Fruit fly (Drosophila melanogaster) whole organism, wandering third instar larva: ENCODE data around the gene CG32706.

Source experiments
- Abd-B ChIP-seq: fragments of >200 bp; optimal IDR thresholded peaks from 2 replicates; lab custom pipeline; 2017; ENCODE audit warnings: missing biosample characterization, missing genetic modification characterization
- CG32264 ChIP-seq: fragments of 200-800 bp; sonication (Bioruptor generic); optimal IDR thresholded peaks from 2 replicates; lab custom pipeline; 2016; ENCODE audit warnings: missing biosample characterization, missing genetic modification characterization
- CG9705 ChIP-seq: fragments of 200-800 bp; sonication (Bioruptor generic); optimal IDR thresholded peaks from 2 replicates; lab custom pipeline; 2018; ENCODE audit warnings: missing biosample characterization, mild to moderate bottlenecking, missing genetic modification characterization
- CrebA ChIP-seq: fragments of 200-800 bp; sonication (Bioruptor generic); optimal IDR thresholded peaks from 2 replicates; lab custom pipeline; 2016; ENCODE audit warnings: missing biosample characterization, mild to moderate bottlenecking, missing genetic modification characterization, borderline replicate concordance
- Dfd ChIP-seq: fragments of >200 bp; optimal IDR thresholded peaks from 2 replicates; lab custom pipeline; 2017; ENCODE audit warnings: missing biosample characterization, missing genetic modification characterization
- Dif ChIP-seq: fragments of 200-275, 200-300 bp; sonication (Bioruptor generic); optimal IDR thresholded peaks from 2 replicates; lab custom pipeline; 2018; ENCODE audit warnings: missing biosample characterization, missing genetic modification characterization; ENCODE audit not compliant: partially characterized antibody
- GATAd ChIP-seq: sonication (Bioruptor generic); optimal IDR thresholded peaks from 2 replicates; lab custom pipeline; 2016; ENCODE audit warnings: missing biosample characterization, missing genetic modification characterization
- HLH106 ChIP-seq: fragments of 200-800 bp; optimal IDR thresholded peaks from 3 replicates; lab custom pipeline; 2019; ENCODE audit warnings: missing biosample characterization, mild to moderate bottlenecking, missing genetic modification characterization, moderate library complexity
- Hnf4 ChIP-seq: fragments of 200-800 bp; sonication (Bioruptor generic); optimal IDR thresholded peaks from 2 replicates; lab custom pipeline; 2016; ENCODE audit warnings: missing biosample characterization, mild to moderate bottlenecking, missing genetic modification characterization
- Hr78 ChIP-seq: fragments of >200 bp; optimal IDR thresholded peaks from 2 replicates; lab custom pipeline; 2017; ENCODE audit warnings: missing biosample characterization, missing genetic modification characterization
- Hr83 ChIP-seq: fragments of 200-300 bp; sonication (Bioruptor generic); optimal IDR thresholded peaks from 2 replicates; lab custom pipeline; 2016; ENCODE audit warnings: missing biosample characterization, mild to moderate bottlenecking, missing genetic modification characterization, moderate library complexity; ENCODE audit not compliant: poor library complexity, severe bottlenecking
- Jra ChIP-seq: sonication (Bioruptor generic); optimal IDR thresholded peaks from 2 replicates; lab custom pipeline; 2016; ENCODE audit warnings: missing biosample characterization, missing genetic modification characterization
- Mio ChIP-seq: sonication (Bioruptor generic); optimal IDR thresholded peaks from 2 replicates; lab custom pipeline; 2016; ENCODE audit warnings: missing biosample characterization, missing genetic modification characterization
- Myc ChIP-seq: fragments of >200 bp; optimal IDR thresholded peaks from 2 replicates; lab custom pipeline; 2017
- N ChIP-seq: fragments of >200 bp; optimal IDR thresholded peaks from 2 replicates; lab custom pipeline; 2018; ENCODE audit warnings: missing biosample characterization, missing external identifiers, missing genetic modification characterization
- OdsH ChIP-seq: fragments of 200-800 bp; sonication (Bioruptor generic); optimal IDR thresholded peaks from 2 replicates; lab custom pipeline; 2016; ENCODE audit warnings: missing biosample characterization, mild to moderate bottlenecking, missing genetic modification characterization
- Rel ChIP-seq, 2 experiments: fragments of 200-800 bp; sonication (Bioruptor generic) in 1 of 2; optimal IDR thresholded peaks; 2 replicates in 1 of 2; 3 replicates in 1 of 2; lab custom pipeline; 2016 to 2019; ENCODE audit warnings: mild to moderate bottlenecking in 2 of 2, missing biosample characterization in 2 of 2, missing genetic modification characterization in 2 of 2, moderate library complexity in 1 of 2
- Sp1 ChIP-seq: fragments of 200-800 bp; sonication (Bioruptor generic); optimal IDR thresholded peaks from 3 replicates; lab custom pipeline; 2019; ENCODE audit warnings: missing biosample characterization, mild to moderate bottlenecking, missing genetic modification characterization, moderate library complexity
- Vsx2 ChIP-seq: fragments of 200-300, 225-300 bp; sonication (Bioruptor generic); optimal IDR thresholded peaks from 2 replicates; lab custom pipeline; 2018; ENCODE audit warnings: missing biosample characterization, missing genetic modification characterization; ENCODE audit not compliant: partially characterized antibody
- br ChIP-seq: fragments of 200-800 bp; sonication (Bioruptor generic); optimal IDR thresholded peaks from 2 replicates; lab custom pipeline; 2016; ENCODE audit warnings: missing biosample characterization, missing genetic modification characterization
- brk ChIP-seq: fragments of 200-800 bp; sonication (Bioruptor generic); optimal IDR thresholded peaks from 2 replicates; lab custom pipeline; 2016; ENCODE audit warnings: missing biosample characterization, mild to moderate bottlenecking, missing genetic modification characterization
- dl ChIP-seq, 2 experiments: fragments of 175-275, 200-275 bp in 1 of 2; fragments of 200-275 bp in 1 of 2; sonication (Bioruptor generic); optimal IDR thresholded peaks; lab custom pipeline; 2018; ENCODE audit warnings: mild to moderate bottlenecking in 2 of 2, missing biosample characterization in 2 of 2, missing genetic modification characterization in 2 of 2, moderate library complexity in 2 of 2; ENCODE audit not compliant: partially characterized antibody in 2 of 2, insufficient read depth in 1 of 2
- dmrt93B ChIP-seq: fragments of 200-800 bp; sonication (Bioruptor generic); optimal IDR thresholded peaks from 2 replicates; lab custom pipeline; 2018; ENCODE audit warnings: missing biosample characterization, mild to moderate bottlenecking, missing genetic modification characterization
- dsf ChIP-seq: sonication (Bioruptor generic); optimal IDR thresholded peaks from 2 replicates; lab custom pipeline; 2016; ENCODE audit warnings: missing biosample characterization, missing genetic modification characterization, borderline replicate concordance
- ey ChIP-seq: fragments of 200-800 bp; sonication (Bioruptor generic); optimal IDR thresholded peaks from 2 replicates; lab custom pipeline; 2016; ENCODE audit warnings: missing biosample characterization, missing genetic modification characterization
- foxo ChIP-seq, 2 experiments: fragments of 200-800 bp; sonication (Bioruptor generic); optimal IDR thresholded peaks; 2 replicates in 1 of 2; 3 replicates in 1 of 2; lab custom pipeline; 2016 to 2017; ENCODE audit warnings: missing biosample characterization in 2 of 2, missing genetic modification characterization in 2 of 2
- fru ChIP-seq: fragments of 200-800 bp; sonication (Bioruptor generic); optimal IDR thresholded peaks from 3 replicates; lab custom pipeline; 2016; ENCODE audit warnings: missing biosample characterization, mild to moderate bottlenecking, missing genetic modification characterization
- h ChIP-seq: fragments of 200-800 bp; sonication (Bioruptor generic); optimal IDR thresholded peaks from 3 replicates; lab custom pipeline; 2016; ENCODE audit warnings: missing biosample characterization, mild to moderate bottlenecking, missing genetic modification characterization
- jim ChIP-seq: fragments of 175-275, 200-325 bp; sonication (Bioruptor generic); optimal IDR thresholded peaks from 2 replicates; lab custom pipeline; 2016; ENCODE audit warnings: missing biosample characterization, mild to moderate bottlenecking, missing genetic modification characterization
- lola ChIP-seq: fragments of >200 bp; optimal IDR thresholded peaks from 2 replicates; lab custom pipeline; 2017; ENCODE audit warnings: missing biosample characterization, missing genetic modification characterization
- pan ChIP-seq: fragments of >200 bp; optimal IDR thresholded peaks from 2 replicates; lab custom pipeline; 2017
- psq ChIP-seq: fragments of 200-800 bp; sonication (Bioruptor generic); optimal IDR thresholded peaks from 3 replicates; lab custom pipeline; 2017; ENCODE audit warnings: missing biosample characterization, mild to moderate bottlenecking, missing genetic modification characterization, moderate library complexity
- rgr ChIP-seq: fragments of 200-800 bp; sonication (Bioruptor generic); optimal IDR thresholded peaks from 3 replicates; lab custom pipeline; 2016; ENCODE audit warnings: missing biosample characterization, mild to moderate bottlenecking, missing genetic modification characterization
- sage ChIP-seq: fragments of 200-800 bp; sonication (Bioruptor generic); optimal IDR thresholded peaks from 2 replicates; lab custom pipeline; 2016; ENCODE audit warnings: missing biosample characterization, mild to moderate bottlenecking, missing genetic modification characterization
- sv ChIP-seq: fragments of 200-800 bp; sonication (Bioruptor generic); optimal IDR thresholded peaks from 3 replicates; lab custom pipeline; 2016; ENCODE audit warnings: missing biosample characterization, missing genetic modification characterization
- tai ChIP-seq: sonication (Bioruptor generic); optimal IDR thresholded peaks from 2 replicates; lab custom pipeline; 2016; ENCODE audit warnings: missing biosample characterization, missing genetic modification characterization
- usp ChIP-seq: fragments of >200 bp; optimal IDR thresholded peaks from 2 replicates; lab custom pipeline; 2017; ENCODE audit warnings: missing biosample characterization, missing genetic modification characterization
- woc ChIP-seq: sonication (Bioruptor generic); optimal IDR thresholded peaks from 2 replicates; lab custom pipeline; 2016; ENCODE audit warnings: missing biosample characterization, mild to moderate bottlenecking, missing genetic modification characterization

Gene CG32706

DNA sequence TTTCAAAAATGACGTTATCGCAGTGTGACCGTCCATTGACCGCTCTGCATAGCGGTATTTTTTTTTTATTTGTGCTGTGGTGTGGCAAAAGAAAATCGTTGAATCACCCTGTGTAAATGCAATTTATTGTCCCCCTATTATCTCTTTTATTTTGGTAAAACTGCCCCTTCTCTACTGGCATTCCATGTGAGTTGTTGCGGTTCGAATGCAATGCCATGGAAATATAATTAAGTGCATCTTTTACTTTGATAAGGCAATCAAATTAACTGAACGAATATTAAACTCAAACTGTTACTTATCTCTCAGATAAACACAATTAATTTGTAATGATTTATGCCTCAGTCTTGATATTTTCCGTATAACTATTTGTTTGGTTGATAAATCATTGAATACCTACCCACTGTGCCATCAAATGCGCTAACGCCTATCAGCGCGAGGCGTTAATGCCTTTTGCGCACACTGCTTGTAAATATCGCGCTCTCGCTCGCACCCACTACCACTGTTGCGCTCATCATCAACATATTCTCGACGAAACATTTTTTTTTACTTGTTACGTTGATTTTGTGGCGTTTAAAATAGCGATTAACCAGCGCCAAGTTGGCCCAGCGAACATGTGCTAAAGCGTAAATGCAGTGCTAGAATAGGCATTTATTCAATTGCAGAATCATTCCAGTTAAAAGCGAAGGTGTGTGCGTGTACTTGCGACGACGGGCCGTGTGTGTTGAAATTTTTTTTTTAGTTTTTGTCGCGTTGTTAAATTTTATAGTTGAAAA is 22.3 kb downstream of the CG32706 start:
- TF ChIP-seq Dfd (GFP tag; lab: Kevin White, UChicago) (no peak), woc (GFP tag; lab: Kevin White, UChicago) (peak; percentile 68), sv (GFP tag; lab: Kevin White, UChicago) (no peak), lola (GFP tag; lab: Kevin White, UChicago) (no peak), Hr78 (GFP tag; lab: Kevin White, UChicago) (no peak), N (GFP tag; lab: Kevin White, UChicago) (no peak), Vsx2 (GFP tag; lab: Kevin White, UChicago) (no peak), Mio (no peak), brk (no peak), Hnf4 (GFP tag; lab: Kevin White, UChicago) (no peak), Sp1 (GFP tag; lab: Kevin White, UChicago) (peak; percentile 19), rgr (GFP tag; lab: Kevin White, UChicago) (peak; percentile 21), Abd-B (GFP tag; lab: Kevin White, UChicago) (no peak), dmrt93B (no peak), Jra (GFP tag; lab: Kevin White, UChicago) (no peak), CrebA (GFP tag; lab: Kevin White, UChicago) (no peak), dl (GFP tag; optimal IDR thresholded peaks at IDR 0.05; lab: Kevin White, UChicago; ENCODE audit: insufficient read depth in 1 of 2, partially characterized antibody in 2 of 2) (no peak), Hr83 (GFP tag; lab: Kevin White, UChicago) (peak; percentile 17), br (GFP tag; lab: Kevin White, UChicago) (no peak), Dif (GFP tag; lab: Kevin White, UChicago) (no peak), Rel (GFP tag; optimal IDR thresholded peaks at IDR 0.05; lab: Kevin White, UChicago) (no peak), Rel (tag; optimal IDR thresholded peaks at IDR 0.05; lab: Kevin White, UChicago) (no peak), psq (peak; percentile 21), GATAd (GFP tag; lab: Kevin White, UChicago) (no peak), dsf (GFP tag; lab: Kevin White, UChicago) (no peak), HLH106 (tag; lab: Kevin White, UChicago) (peak; percentile 58), CG9705 (GFP tag; lab: Kevin White, UChicago) (peak; percentile 8), tai (GFP tag; lab: Kevin White, UChicago) (no peak), usp (no peak), sage (GFP tag; lab: Kevin White, UChicago) (no peak), CG32264 (GFP tag; lab: Kevin White, UChicago) (no peak), fru (GFP tag; lab: Kevin White, UChicago) (peak; percentile 29), foxo (GFP tag; optimal IDR thresholded peaks at IDR 0.05; lab: Kevin White, UChicago) (peak in 1 of 2 experiments; percentile 37), Myc (lab: Kevin White, UChicago) (no peak), OdsH (GFP tag; lab: Kevin White, UChicago) (peak; percentile 28), ey (GFP tag; lab: Kevin White, UChicago) (peak; percentile 25), h (GFP tag; lab: Kevin White, UChicago) (peak; percentile 7), jim (no peak), pan (lab: Kevin White, UChicago) (no peak)
- TF ChIP-seq, all 38 proteins: peak for 12
